Worm (Caenorhabditis elegans): ENCODE measurements around the gene qui-1.

ce11 chrIV:13554350-13554749 is 7.3 kb upstream of the qui-1 start:
- TF ChIP-seq dpl-1 (GFP tag; optimal IDR thresholded peaks at IDR 0.05) (no peak), ama-1 (optimal IDR thresholded peaks at IDR 0.05) (no peak), ama-1 (GFP tag; optimal IDR thresholded peaks at IDR 0.05) (no peak), xnd-1 (tag; optimal IDR thresholded peaks at IDR 0.05) (no peak), rcor-1 (GFP tag; IDR thresholded peaks at IDR 0.05) (no peak), ccch-3 (GFP tag; optimal IDR thresholded peaks at IDR 0.05) (no peak), let-526 (GFP tag; IDR thresholded peaks at IDR 0.05) (no peak), madf-6 (GFP tag; IDR thresholded peaks at IDR 0.05) (no peak)
